Worm (Caenorhabditis elegans) whole organism, L3 larva: ENCODE measurements around the gene srr-2.
A peak's percentile ranks its signal among the peaks of the same experiment; 100 is the strongest.
"Not testable (repeated sequence)": the region's sequence is repeated elsewhere in the genome, so short reads cannot be mapped to it uniquely, and the experiment has no call there.

ENCODE experiments used
- ZK546.5 ChIP-seq: sonication (generic microtip); optimal IDR thresholded peaks from 2 replicates; lab custom pipeline; 2017; ENCODE audit warnings: missing biosample characterization, missing genetic modification characterization
- aly-2 ChIP-seq: fragments of 150-350 bp; optimal IDR thresholded peaks from 2 replicates; lab custom pipeline; 2014; ENCODE audit warnings: missing biosample characterization, missing genetic modification characterization
- ama-1 ChIP-seq: fragments of 150-350 bp; optimal IDR thresholded peaks from 2 replicates; lab custom pipeline; 2018
- ceh-28 ChIP-seq: fragments of 150-350 bp; optimal IDR thresholded peaks from 2 replicates; lab custom pipeline; 2014; ENCODE audit warnings: missing biosample characterization, missing genetic modification reagents, missing genetic modification characterization
- ceh-82 ChIP-seq: fragments of 150-350 bp; optimal IDR thresholded peaks from 2 replicates; lab custom pipeline; 2014; ENCODE audit warnings: missing biosample characterization, missing genetic modification characterization
- ceh-9 ChIP-seq: sonication (generic microtip); optimal IDR thresholded peaks from 2 replicates; lab custom pipeline; 2018; ENCODE audit warnings: missing biosample characterization, missing genetic modification characterization
- daf-12 ChIP-seq: fragments of 150-350 bp; optimal IDR thresholded peaks from 2 replicates; lab custom pipeline; 2014; ENCODE audit warnings: missing biosample characterization, missing genetic modification reagents, missing genetic modification characterization
- egl-27 ChIP-seq: sonication (generic microtip); optimal IDR thresholded peaks from 4 replicates; lab custom pipeline; 2017; ENCODE audit warnings: missing biosample characterization, missing genetic modification reagents, missing genetic modification characterization
- egl-5 ChIP-seq: fragments of 150-350 bp; optimal IDR thresholded peaks from 2 replicates; lab custom pipeline; 2017; ENCODE audit warnings: missing biosample characterization, missing genetic modification reagents, missing genetic modification characterization, inconsistent platforms
- elt-1 ChIP-seq: fragments of 150-350 bp; optimal IDR thresholded peaks from 2 replicates; lab custom pipeline; 2014; ENCODE audit warnings: missing biosample characterization, missing genetic modification characterization
- elt-2 ChIP-seq: sonication (generic microtip); optimal IDR thresholded peaks from 2 replicates; lab custom pipeline; 2016; ENCODE audit warnings: missing genetic modification reagents, mild to moderate bottlenecking, missing genetic modification characterization, missing compliant biosample characterization
- elt-3 ChIP-seq, 3 experiments: fragments of 150-350 bp in 1 of 3; sonication (generic microtip) in 2 of 3; optimal IDR thresholded peaks; 2 replicates in 2 of 3; 4 replicates in 1 of 3; lab custom pipeline; 2014 to 2017; ENCODE audit warnings: missing biosample characterization in 3 of 3, missing genetic modification characterization in 3 of 3
- eor-1 ChIP-seq, 2 experiments: fragments of 150-350 bp; optimal IDR thresholded peaks; 2 replicates each; lab custom pipeline; 2014 to 2018; ENCODE audit warnings: missing biosample characterization in 2 of 2, missing genetic modification characterization in 2 of 2
- fkh-10 ChIP-seq: sonication (generic microtip); optimal IDR thresholded peaks from 2 replicates; lab custom pipeline; 2017; ENCODE audit warnings: missing biosample characterization, missing genetic modification reagents, missing genetic modification characterization
- fos-1 ChIP-seq: fragments of 150-350 bp; optimal IDR thresholded peaks from 2 replicates; lab custom pipeline; 2014; ENCODE audit warnings: missing biosample characterization, missing genetic modification characterization
- hmg-11 ChIP-seq: sonication (generic microtip); optimal IDR thresholded peaks from 2 replicates; lab custom pipeline; 2016; ENCODE audit warnings: missing genetic modification characterization, missing compliant biosample characterization
- jun-1 ChIP-seq: fragments of 150-350 bp; optimal IDR thresholded peaks from 2 replicates; lab custom pipeline; 2014; ENCODE audit warnings: missing biosample characterization, missing genetic modification reagents, missing genetic modification characterization
- lin-39 ChIP-seq: fragments of 150-350 bp; optimal IDR thresholded peaks from 2 replicates; lab custom pipeline; 2018; ENCODE audit warnings: missing biosample characterization, missing genetic modification reagents, missing genetic modification characterization
- lsy-12 ChIP-seq: sonication (generic microtip); optimal IDR thresholded peaks from 2 replicates; lab custom pipeline; 2016; ENCODE audit warnings: mild to moderate bottlenecking, missing genetic modification characterization, missing compliant biosample characterization
- mml-1 ChIP-seq: fragments of 150-350 bp; sonication (generic microtip); optimal IDR thresholded peaks from 3 replicates; lab custom pipeline; 2014; ENCODE audit warnings: missing biosample characterization, missing genetic modification characterization
- nfya-1 ChIP-seq: sonication (generic microtip); optimal IDR thresholded peaks from 2 replicates; lab custom pipeline; 2017; ENCODE audit warnings: missing genetic modification characterization, mild to moderate bottlenecking, missing compliant biosample characterization, antibody characterized with exemption, moderate library complexity; ENCODE audit not compliant: insufficient read depth
- nhr-11 ChIP-seq: fragments of 150-350 bp; optimal IDR thresholded peaks from 2 replicates; lab custom pipeline; 2014; ENCODE audit warnings: missing biosample characterization, missing genetic modification characterization
- nhr-23 ChIP-seq: fragments of 150-350 bp; optimal IDR thresholded peaks from 2 replicates; lab custom pipeline; 2014; ENCODE audit warnings: missing biosample characterization, missing genetic modification reagents, missing genetic modification characterization
- nhr-25 ChIP-seq: sonication (generic microtip); optimal IDR thresholded peaks from 2 replicates; lab custom pipeline; 2017; ENCODE audit warnings: missing biosample characterization, missing genetic modification characterization
- nhr-28 ChIP-seq: fragments of 150-350 bp; optimal IDR thresholded peaks from 2 replicates; lab custom pipeline; 2014; ENCODE audit warnings: missing biosample characterization, missing genetic modification characterization
- nhr-67 ChIP-seq: fragments of 150-350 bp; optimal IDR thresholded peaks from 2 replicates; lab custom pipeline; 2014; ENCODE audit warnings: missing biosample characterization, missing genetic modification characterization
- nhr-76 ChIP-seq: fragments of 150-350 bp; sonication (generic microtip); optimal IDR thresholded peaks from 5 replicates; lab custom pipeline; 2014; ENCODE audit warnings: missing biosample characterization, missing genetic modification characterization
- nhr-77 ChIP-seq: fragments of 150-350 bp; optimal IDR thresholded peaks from 2 replicates; lab custom pipeline; 2014; ENCODE audit warnings: missing biosample characterization, missing genetic modification characterization
- pha-4 ChIP-seq: fragments of 150-350 bp; optimal IDR thresholded peaks from 2 replicates; lab custom pipeline; 2014; ENCODE audit warnings: missing biosample characterization, missing genetic modification reagents, missing genetic modification characterization
- pqm-1 ChIP-seq: fragments of 150-350 bp; optimal IDR thresholded peaks from 2 replicates; lab custom pipeline; 2017; ENCODE audit warnings: missing biosample characterization, missing genetic modification characterization, inconsistent platforms
- sea-2 ChIP-seq: fragments of 150-350 bp; sonication (generic microtip); optimal IDR thresholded peaks from 4 replicates; lab custom pipeline; 2014; ENCODE audit warnings: missing biosample characterization, missing genetic modification reagents, missing genetic modification characterization
- skn-1 ChIP-seq: fragments of 150-350 bp; optimal IDR thresholded peaks from 2 replicates; lab custom pipeline; 2014; ENCODE audit warnings: missing biosample characterization, missing genetic modification characterization
- snpc-4 ChIP-seq: fragments of 150-350 bp; optimal IDR thresholded peaks from 2 replicates; lab custom pipeline; 2014; ENCODE audit warnings: missing biosample characterization, missing genetic modification characterization
- tbx-2 ChIP-seq: sonication (generic microtip); optimal IDR thresholded peaks from 2 replicates; lab custom pipeline; 2016; ENCODE audit warnings: mild to moderate bottlenecking, missing genetic modification characterization, missing compliant biosample characterization
- unc-62 ChIP-seq: fragments of 150-350 bp; sonication (generic microtip); optimal IDR thresholded peaks from 4 replicates; lab custom pipeline; 2014; ENCODE audit warnings: missing biosample characterization, missing genetic modification reagents, missing genetic modification characterization
- zag-1 ChIP-seq: fragments of 150-350 bp; optimal IDR thresholded peaks from 2 replicates; lab custom pipeline; 2014; ENCODE audit warnings: missing biosample characterization, missing genetic modification characterization
- ztf-11 ChIP-seq: fragments of 150-350 bp; optimal IDR thresholded peaks from 2 replicates; lab custom pipeline; 2014; ENCODE audit warnings: missing biosample characterization, missing genetic modification characterization
- ztf-4 ChIP-seq: fragments of 150-350 bp; optimal IDR thresholded peaks from 2 replicates; lab custom pipeline; 2014; ENCODE audit warnings: missing biosample characterization, missing genetic modification characterization

srr-2 gene

DNA sequence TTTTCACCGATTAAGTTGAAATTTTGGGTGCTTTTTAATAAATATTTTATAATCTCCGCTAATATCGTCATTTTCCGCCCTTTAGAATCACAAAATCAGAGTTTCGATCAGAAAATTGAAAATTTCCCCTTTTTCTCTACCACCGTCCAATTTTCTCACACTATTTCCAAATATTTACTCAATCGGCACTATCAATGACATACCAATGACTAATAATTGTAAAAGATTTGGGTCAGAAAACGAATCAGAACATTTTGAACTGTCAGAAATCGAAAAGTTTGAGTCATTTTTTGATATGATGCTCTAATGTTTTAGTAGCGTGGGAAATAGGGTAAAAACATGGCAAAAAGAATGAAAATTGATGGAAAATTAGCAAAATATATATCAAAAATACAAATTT is at the start of gene srr-2:
Gene srr-2 (minus strand): TSS at position 73 of the 400 bp plus-strand sequence.
- TF ChIP-seq pha-4 (tag; lab: Kevin White, UChicago) (peak; percentile 47), jun-1 (no peak), nhr-67 (tag; lab: Kevin White, UChicago) (no peak), pqm-1 (tag; lab: Kevin White, UChicago) (peak; percentile 56), elt-1 (no peak), ceh-82 (tag; lab: Kevin White, UChicago) (no peak), tbx-2 (tag; lab: Kevin White, UChicago) (no peak), ceh-9 (no peak), lsy-12 (no peak), egl-27 (tag; lab: Kevin White, UChicago) (no peak), sea-2 (GFP tag; lab: Kevin White, UChicago) (no peak), elt-2 (tag; lab: Kevin White, UChicago) (peak; percentile 59), skn-1 (no peak)

DNA sequence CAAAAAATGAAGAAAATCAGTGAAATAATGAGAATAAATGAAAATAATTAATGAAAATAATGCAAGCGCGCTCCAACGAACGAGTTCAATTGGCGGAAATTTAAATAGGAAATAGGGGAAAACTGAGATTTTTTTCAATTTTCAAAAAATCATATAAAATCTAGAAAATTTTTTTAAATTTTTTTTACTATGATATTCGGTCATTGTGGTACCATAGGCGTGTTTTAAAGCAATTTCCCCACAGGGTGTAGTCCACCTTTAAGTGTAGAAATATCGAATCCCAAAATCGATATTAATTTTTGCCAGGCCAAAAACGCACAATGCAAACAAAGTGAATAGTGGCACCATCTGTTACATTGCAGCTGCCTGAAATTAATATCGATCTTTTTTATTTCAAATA is 47.2 kb upstream of the srr-2 start, which contains the start of gene F21D9.1:
Gene F21D9.1 (plus strand): TSS at position 301 of the 400 bp plus-strand sequence.
- not testable (repeated sequence) for TF ChIP-seq daf-12 (tag; lab: Kevin White, UChicago); unc-62 (GFP tag; lab: Kevin White, UChicago); elt-1

DNA sequence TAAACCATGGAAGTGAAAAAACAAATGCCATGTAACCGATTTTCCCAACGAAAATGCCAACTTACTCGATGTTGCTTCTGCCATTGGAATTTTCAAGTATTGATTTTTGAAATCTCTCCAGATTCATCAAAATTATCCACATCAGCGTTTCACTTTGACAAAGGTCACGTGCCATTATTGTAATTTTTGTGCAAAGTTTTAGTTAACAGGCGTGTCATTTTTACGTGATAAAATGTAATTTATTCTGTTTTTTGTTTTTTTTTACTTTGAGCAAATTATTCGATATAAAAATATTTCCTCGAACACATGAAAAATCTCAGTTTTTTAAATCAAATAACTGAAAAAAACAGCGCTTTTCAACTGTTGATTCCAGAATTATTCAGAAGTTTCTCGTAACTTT is 45.4 kb upstream of the srr-2 start, which contains the start of gene F21D9.2:
Gene F21D9.2 (minus strand): TSS at position 101 of the 400 bp plus-strand sequence.
- no peak for TF ChIP-seq hmg-11 (tag; lab: Kevin White, UChicago)
- no peak for TF ChIP-seq nhr-67 (tag; lab: Kevin White, UChicago)
- TF ChIP-seq sea-2 (GFP tag; lab: Kevin White, UChicago): no peak
- no peak for TF ChIP-seq elt-1
- TF ChIP-seq egl-5 (tag; lab: Kevin White, UChicago): no peak
- TF ChIP-seq lin-39 (tag; lab: Kevin White, UChicago): no peak
- TF ChIP-seq jun-1: no peak
- no peak for TF ChIP-seq elt-3 (tag; optimal IDR thresholded peaks at IDR 0.05; lab: Kevin White, UChicago)
- TF ChIP-seq nhr-25 (tag; lab: Kevin White, UChicago): no peak
- TF ChIP-seq tbx-2 (tag; lab: Kevin White, UChicago): no peak
- no peak for TF ChIP-seq mml-1 (tag; lab: Kevin White, UChicago)
- TF ChIP-seq zag-1: no peak
- TF ChIP-seq ama-1 (lab: Kevin White, UChicago): no peak
- no peak for TF ChIP-seq fos-1 (tag; lab: Kevin White, UChicago)
- TF ChIP-seq nhr-77: no peak

DNA sequence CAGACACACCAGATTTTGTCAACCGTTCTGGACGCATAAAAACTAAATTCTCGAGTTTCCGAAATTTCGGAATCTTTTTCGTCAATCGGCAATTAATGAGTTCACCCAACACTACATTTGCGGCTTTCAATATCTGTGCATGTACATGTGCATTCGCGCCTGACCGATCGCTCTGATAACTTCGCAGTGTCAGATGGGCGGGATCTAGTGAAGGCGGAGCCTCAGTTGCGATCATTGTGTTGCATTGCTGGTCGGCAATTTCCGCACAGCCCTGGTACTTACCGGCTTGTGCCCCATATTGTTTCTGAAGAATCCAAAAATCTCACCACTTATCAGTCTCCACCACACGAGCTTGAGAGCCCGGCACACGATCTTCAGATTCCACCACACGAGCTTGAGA is 43.7 kb upstream of the srr-2 start:
- TF ChIP-seq elt-2 (tag; lab: Kevin White, UChicago) (no peak), eor-1 (tag; optimal IDR thresholded peaks at IDR 0.05; lab: Kevin White, UChicago) (no peak), egl-27 (tag; lab: Kevin White, UChicago) (no peak), snpc-4 (tag; lab: Kevin White, UChicago) (no peak), nhr-77 (no peak), nhr-23 (tag; lab: Kevin White, UChicago) (no peak)

DNA sequence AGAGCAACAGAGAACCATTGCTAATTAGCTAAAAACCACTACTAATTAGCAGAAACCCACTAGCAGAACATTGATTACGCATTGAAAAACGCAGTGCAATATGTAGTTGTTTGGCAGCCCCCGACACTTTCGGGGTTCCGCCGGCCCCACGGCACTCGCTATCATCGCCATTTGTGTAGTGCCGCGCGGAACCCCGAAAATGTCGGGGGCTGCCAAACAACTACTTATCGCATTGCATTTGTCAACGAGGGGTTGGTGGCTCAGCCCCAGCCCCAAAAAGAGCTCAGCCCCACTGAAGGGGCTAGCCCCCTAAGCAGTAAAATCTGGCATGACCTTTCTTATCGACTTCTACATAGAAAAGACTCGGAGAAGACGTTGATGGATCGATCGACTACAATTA is 42.4 kb upstream of the srr-2 start:
- TF ChIP-seq lin-39 (tag; lab: Kevin White, UChicago): no peak
- no peak for TF ChIP-seq nhr-25 (tag; lab: Kevin White, UChicago)
- no peak for TF ChIP-seq fkh-10 (GFP tag; lab: Kevin White, UChicago)
- no peak for TF ChIP-seq ztf-4 (tag; lab: Kevin White, UChicago)
- no peak for TF ChIP-seq unc-62 (GFP tag; lab: Kevin White, UChicago)
- TF ChIP-seq nfya-1 (tag; lab: Kevin White, UChicago): no peak
- TF ChIP-seq skn-1: no peak
- no peak for TF ChIP-seq fos-1 (tag; lab: Kevin White, UChicago)
- TF ChIP-seq nhr-23 (tag; lab: Kevin White, UChicago): no peak
- no peak for TF ChIP-seq nhr-28
- TF ChIP-seq ZK546.5 (tag; lab: Kevin White, UChicago): no peak
- TF ChIP-seq zag-1: no peak
- TF ChIP-seq nhr-67 (tag; lab: Kevin White, UChicago): no peak
- TF ChIP-seq aly-2 (tag; lab: Kevin White, UChicago): no peak
- no peak for TF ChIP-seq ceh-28 (tag; lab: Kevin White, UChicago)
- no peak for TF ChIP-seq nhr-76 (tag; lab: Kevin White, UChicago)
- TF ChIP-seq nhr-11 (tag; lab: Kevin White, UChicago): no peak
- TF ChIP-seq ztf-11 (tag; lab: Kevin White, UChicago): no peak
- TF ChIP-seq egl-5 (tag; lab: Kevin White, UChicago): no peak
